Worm (Caenorhabditis elegans): Measurements from ENCODE around the gene F32G8.2.

F32G8.2 gene

DNA sequence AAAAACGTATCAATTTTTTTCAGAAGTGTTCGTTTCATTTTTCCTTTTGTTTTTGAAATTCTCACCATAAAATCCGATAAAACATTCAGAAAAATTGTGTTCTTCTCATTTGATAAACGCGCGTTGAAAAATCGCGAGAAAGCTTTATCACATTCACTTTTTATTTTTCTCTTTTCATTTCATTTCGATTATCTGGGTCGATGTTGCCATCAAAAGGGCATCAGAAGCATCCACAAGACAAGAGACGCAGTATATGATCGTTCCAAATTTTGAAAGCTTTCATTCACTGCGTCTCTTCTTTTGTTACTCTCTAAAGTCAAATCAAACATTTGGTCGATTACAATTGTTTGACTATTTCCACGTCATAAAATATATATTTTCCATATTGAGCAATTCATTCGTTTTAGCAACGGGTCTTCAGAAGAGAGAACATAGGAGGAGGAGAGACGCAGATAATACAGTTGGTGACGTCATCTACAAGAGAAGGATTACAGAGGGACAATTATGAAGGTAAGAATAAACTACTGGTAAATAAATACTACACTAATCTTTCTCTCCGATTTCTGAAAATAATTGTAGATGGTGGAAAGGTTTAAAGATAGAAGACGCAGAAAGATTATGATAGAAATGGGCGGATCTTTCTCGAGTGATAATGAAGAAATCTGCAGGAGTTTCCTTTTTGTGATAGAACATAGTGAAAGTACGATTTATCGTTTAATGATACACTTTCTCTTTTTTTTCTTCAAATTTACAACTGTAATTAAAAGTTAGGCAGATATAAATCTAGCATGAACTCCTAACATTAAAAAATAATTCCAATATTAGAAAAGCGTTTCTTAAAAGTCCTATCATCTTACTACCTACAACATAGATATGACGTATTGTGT, 52.5 kb downstream of the F32G8.2 start, which contains the start of gene H27A22.1:
TSS of gene H27A22.1 (plus strand) at position 505 of the 887 bp plus-strand sequence.
- TF ChIP-seq dao-5 (tag; optimal IDR thresholded peaks at IDR 0.05): no peak
- TF ChIP-seq him-1 (tag; optimal IDR thresholded peaks at IDR 0.05): no peak
- no peak for TF ChIP-seq W03F9.2 (tag; optimal IDR thresholded peaks at IDR 0.05)

All from whole organism, L4/young adult.